Worm (Caenorhabditis elegans): ENCODE results near the gene sri-70.

- TF ChIP-seq unc-62 (GFP tag; optimal IDR thresholded peaks at IDR 0.05) (no peak), cnd-1 (tag; optimal IDR thresholded peaks at IDR 0.05) (no peak), nhr-28 (tag; optimal IDR thresholded peaks at IDR 0.05) (no peak), nhr-237 (tag; optimal IDR thresholded peaks at IDR 0.05) (no peak)
Observed at ce11 chrV:17272112-17272511, 30.7 kb upstream of the sri-70 start.

Data from whole organism, mixed stage, embryonic.